Fruit fly (Drosophila melanogaster): ENCODE results near the gene RpS27A.

DNA sequence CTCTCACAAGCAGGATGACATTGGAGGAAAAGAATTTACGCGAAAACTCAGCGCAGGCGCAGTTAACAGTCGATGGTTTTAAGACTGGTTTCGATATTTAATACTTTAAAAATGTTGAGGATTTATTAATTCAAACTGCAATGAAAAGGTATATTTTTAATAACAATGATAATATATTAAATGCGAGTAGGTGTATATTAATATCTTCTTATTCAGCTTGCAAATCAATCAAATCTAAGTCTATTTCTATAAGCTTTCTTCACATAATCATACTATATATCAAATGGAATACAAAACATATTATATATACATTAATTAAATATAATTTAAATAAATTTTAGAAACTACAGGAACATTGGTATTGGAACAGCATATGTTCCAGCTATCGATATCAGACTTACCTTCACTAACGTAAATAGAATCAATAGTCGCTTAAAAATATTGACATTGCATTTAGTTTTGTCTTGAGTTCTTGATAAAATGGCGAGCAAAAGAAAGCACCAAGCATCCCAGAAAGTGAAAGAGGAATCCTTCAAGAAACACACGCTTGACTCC lies 27.5 kb downstream of the RpS27A start, which contains the start of the genes TBC1D16 and holn1:
- no peak for TF ChIP-seq lilli (GFP tag; optimal IDR thresholded peaks at IDR 0.05)
- no peak for TF ChIP-seq CG7372 (GFP tag; IDR thresholded peaks at IDR 0.05)
- TF ChIP-seq Neu2 (GFP tag; optimal IDR thresholded peaks at IDR 0.05; ENCODE audit: borderline replicate concordance): no peak
- no peak for TF ChIP-seq bigmax (GFP tag; optimal IDR thresholded peaks at IDR 0.05)
- peak; percentile 13 for TF ChIP-seq CG12391 (tag; optimal IDR thresholded peaks at IDR 0.05)
- no peak for TF ChIP-seq Max (GFP tag; optimal IDR thresholded peaks at IDR 0.05)
- no peak for TF ChIP-seq Usf (GFP tag; optimal IDR thresholded peaks at IDR 0.05)
- no peak for TF ChIP-seq psq (GFP tag; optimal IDR thresholded peaks at IDR 0.05)
- TF ChIP-seq CG13624 (GFP tag; optimal IDR thresholded peaks at IDR 0.05): no peak
